Fruit fly (Drosophila melanogaster) whole organism, embryonic: ENCODE results near the gene Gr64b.

ENCODE experiments used
- Ada2b ChIP-seq: fragments of 200-800 bp; sonication (Bioruptor generic); IDR thresholded peaks from 2 replicates; pipeline ENCODE4 v1.3.6; 2022; ENCODE audit warnings: missing biosample characterization, missing genetic modification characterization
- Antp ChIP-seq: fragments of 200-800 bp; sonication (Bioruptor generic); optimal IDR thresholded peaks from 3 replicates; lab custom pipeline; 2016; ENCODE audit warnings: missing biosample characterization, missing genetic modification characterization
- CG1233 ChIP-seq: fragments of 200-800 bp; sonication (Bioruptor generic); optimal IDR thresholded peaks from 4 replicates; lab custom pipeline; 2018; ENCODE audit warnings: missing biosample characterization, mild to moderate bottlenecking, missing genetic modification characterization
- CG12659 ChIP-seq: fragments of 200-800 bp; sonication (Bioruptor generic); optimal IDR thresholded peaks from 3 replicates; lab custom pipeline; 2017; ENCODE audit warnings: mild to moderate bottlenecking, missing biosample characterization, missing genetic modification reagents, missing genetic modification characterization
- CG13287 ChIP-seq: fragments of 200-800 bp; sonication (Bioruptor generic); IDR thresholded peaks from 2 replicates; pipeline ENCODE4 v1.3.6; 2022; ENCODE audit warnings: missing biosample characterization, missing genetic modification characterization; ENCODE audit not compliant: partially characterized antibody
- CG15011 ChIP-seq: fragments of 200-800 bp; sonication (Bioruptor generic); optimal IDR thresholded peaks from 3 replicates; lab custom pipeline; 2018; ENCODE audit warnings: missing biosample characterization, mild to moderate bottlenecking, missing genetic modification characterization
- CG1603 ChIP-seq: fragments of 200-800 bp; sonication (Bioruptor generic); optimal IDR thresholded peaks from 2 replicates; lab custom pipeline; 2019; ENCODE audit warnings: missing biosample characterization, mild to moderate bottlenecking, missing genetic modification characterization, moderate library complexity
- CG18599 ChIP-seq: fragments of 200-800 bp; sonication (Bioruptor generic); optimal IDR thresholded peaks from 3 replicates; lab custom pipeline; 2017; ENCODE audit warnings: missing biosample characterization, missing genetic modification characterization, mild to moderate bottlenecking, moderate library complexity, missing genetic modification reagents
- CG2875 ChIP-seq: fragments of 200-800 bp; sonication (Bioruptor generic); optimal IDR thresholded peaks from 2 replicates; lab custom pipeline; 2017; ENCODE audit warnings: missing biosample characterization, mild to moderate bottlenecking, missing genetic modification characterization, missing genetic modification reagents
- CG30020 ChIP-seq: fragments of 200-800 bp; optimal IDR thresholded peaks from 2 replicates; lab custom pipeline; 2019; ENCODE audit warnings: missing biosample characterization, mild to moderate bottlenecking, missing genetic modification characterization, moderate library complexity
- CG31441 ChIP-seq: fragments of 200-800 bp; sonication (Bioruptor generic); IDR thresholded peaks from 2 replicates; pipeline ENCODE4 v1.3.6; 2022; ENCODE audit warnings: missing biosample characterization, missing genetic modification characterization
- CG33557 ChIP-seq: fragments of 200-800 bp; sonication (Bioruptor generic); optimal IDR thresholded peaks from 2 replicates; lab custom pipeline; 2019; ENCODE audit warnings: missing biosample characterization, mild to moderate bottlenecking, missing genetic modification characterization, moderate library complexity
- CG43689 ChIP-seq: fragments of 200-800 bp; sonication (Bioruptor generic); IDR thresholded peaks from 2 replicates; pipeline ENCODE4 v1.3.6; 2022; ENCODE audit warnings: missing biosample characterization, missing genetic modification characterization
- CG5245 ChIP-seq: fragments of 200-800 bp; sonication (Bioruptor generic); optimal IDR thresholded peaks from 3 replicates; lab custom pipeline; 2016; ENCODE audit warnings: missing biosample characterization, missing genetic modification characterization
- CG6175 ChIP-seq: fragments of 200-800 bp; sonication (Bioruptor generic); IDR thresholded peaks from 3 replicates; pipeline ENCODE4 v1.3.6; 2022; ENCODE audit warnings: missing biosample characterization, missing genetic modification characterization
- CG6272 ChIP-seq: fragments of 200-800 bp; sonication (Bioruptor generic); IDR thresholded peaks from 2 replicates; pipeline ENCODE4 v1.3.6; 2022; ENCODE audit warnings: missing biosample characterization, missing genetic modification characterization
- CG7372 ChIP-seq: fragments of 200-800 bp; sonication (Bioruptor generic); IDR thresholded peaks from 2 replicates; pipeline ENCODE4 v1.3.6; 2022; ENCODE audit warnings: missing biosample characterization, missing genetic modification characterization
- CG9215 ChIP-seq: fragments of 200-800 bp; sonication (Bioruptor generic); IDR thresholded peaks from 2 replicates; pipeline ENCODE4 v1.3.6; 2022; ENCODE audit warnings: missing biosample characterization, missing genetic modification characterization
- CoRest ChIP-seq: fragments of 200-800 bp; sonication (Bioruptor generic); optimal IDR thresholded peaks from 3 replicates; lab custom pipeline; 2018; ENCODE audit warnings: missing biosample characterization, mild to moderate bottlenecking, missing genetic modification characterization, moderate library complexity
- CrebB ChIP-seq: fragments of 200-800 bp; sonication (Bioruptor generic); optimal IDR thresholded peaks from 3 replicates; lab custom pipeline; 2018; ENCODE audit warnings: missing biosample characterization, mild to moderate bottlenecking, missing genetic modification characterization
- Dad ChIP-seq: fragments of 200-800 bp; sonication (Bioruptor generic); optimal IDR thresholded peaks from 3 replicates; lab custom pipeline; 2016; ENCODE audit warnings: missing biosample characterization, missing genetic modification characterization
- Dbx ChIP-seq: fragments of 200-800 bp; sonication (Bioruptor generic); IDR thresholded peaks from 3 replicates; pipeline ENCODE4 v1.3.6; 2022; ENCODE audit warnings: missing biosample characterization, missing genetic modification characterization
- Dref ChIP-seq: fragments of 200-800 bp; sonication (Bioruptor generic); IDR thresholded peaks from 2 replicates; pipeline ENCODE4 v1.3.6; 2022; ENCODE audit warnings: missing biosample characterization, missing genetic modification characterization
- E2f1 ChIP-seq: fragments of 200-800 bp; sonication (Bioruptor generic); IDR thresholded peaks from 2 replicates; pipeline ENCODE4 v1.3.6; 2022; ENCODE audit warnings: missing biosample characterization, missing genetic modification characterization
- Ets97D ChIP-seq: fragments of 200-800 bp; sonication (Bioruptor generic); optimal IDR thresholded peaks from 3 replicates; lab custom pipeline; 2016; ENCODE audit warnings: missing biosample characterization, missing genetic modification characterization
- Gug ChIP-seq: fragments of 200-800 bp; sonication (Bioruptor generic); IDR thresholded peaks from 4 replicates; pipeline ENCODE4 v1.3.6; 2022; ENCODE audit warnings: missing biosample characterization, missing genetic modification characterization
- Hey ChIP-seq: fragments of 200-800 bp; sonication (Bioruptor generic); optimal IDR thresholded peaks from 3 replicates; lab custom pipeline; 2018; ENCODE audit warnings: missing biosample characterization, mild to moderate bottlenecking, missing genetic modification characterization
- Hmr ChIP-seq: fragments of 200-800 bp; sonication (Bioruptor generic); optimal IDR thresholded peaks from 3 replicates; lab custom pipeline; 2017; ENCODE audit warnings: mild to moderate bottlenecking, missing biosample characterization, missing genetic modification reagents, missing genetic modification characterization
- Hr51 ChIP-seq, 2 experiments: fragments of 200-800 bp; sonication (Bioruptor generic); optimal IDR thresholded peaks; 2 replicates in 1 of 2; 3 replicates in 1 of 2; lab custom pipeline; 2016 to 2018; ENCODE audit warnings: missing biosample characterization in 2 of 2, missing genetic modification characterization in 2 of 2, mild to moderate bottlenecking in 1 of 2, moderate library complexity in 1 of 2
- Kr ChIP-seq: fragments of 200-800 bp; sonication (Bioruptor generic); optimal IDR thresholded peaks from 2 replicates; lab custom pipeline; 2017; ENCODE audit warnings: missing biosample characterization, mild to moderate bottlenecking, missing genetic modification characterization
- NFAT ChIP-seq: fragments of 200-800 bp; sonication (Bioruptor generic); IDR thresholded peaks from 2 replicates; pipeline ENCODE4 v1.3.6; 2022; ENCODE audit warnings: missing biosample characterization, missing genetic modification characterization
- Ssrp ChIP-seq: fragments of 200-800 bp; sonication (Bioruptor generic); optimal IDR thresholded peaks from 2 replicates; lab custom pipeline; 2018; ENCODE audit warnings: missing biosample characterization, mild to moderate bottlenecking, missing genetic modification characterization, moderate library complexity
- Xbp1 ChIP-seq: fragments of 200-800 bp; sonication (Bioruptor generic); optimal IDR thresholded peaks from 3 replicates; lab custom pipeline; 2016; ENCODE audit warnings: missing biosample characterization, mild to moderate bottlenecking, missing genetic modification characterization
- YL-1 ChIP-seq: fragments of 200-800 bp; sonication (Bioruptor generic); optimal IDR thresholded peaks from 3 replicates; lab custom pipeline; 2017; ENCODE audit warnings: missing biosample characterization, mild to moderate bottlenecking, missing genetic modification characterization
- ase ChIP-seq: fragments of 200-800 bp; sonication (Bioruptor generic); IDR thresholded peaks from 3 replicates; pipeline ENCODE4 v1.3.6; 2022; ENCODE audit warnings: missing biosample characterization, missing genetic modification characterization
- ato ChIP-seq: fragments of 200-800 bp; sonication (Bioruptor generic); IDR thresholded peaks from 2 replicates; pipeline ENCODE4 v1.3.6; 2022; ENCODE audit warnings: missing biosample characterization, missing genetic modification characterization; ENCODE audit not compliant: partially characterized antibody
- bowl ChIP-seq: fragments of 200-800 bp; sonication (Bioruptor generic); IDR thresholded peaks from 2 replicates; pipeline ENCODE4 v1.3.6; 2022; ENCODE audit warnings: missing biosample characterization, missing genetic modification characterization
- cg ChIP-seq: fragments of 200-800 bp; sonication (Bioruptor generic); optimal IDR thresholded peaks from 3 replicates; lab custom pipeline; 2019; ENCODE audit warnings: missing biosample characterization, mild to moderate bottlenecking, missing genetic modification characterization, moderate library complexity
- dmrt99B ChIP-seq: fragments of 200-800 bp; sonication (Bioruptor generic); optimal IDR thresholded peaks from 2 replicates; lab custom pipeline; 2018; ENCODE audit warnings: missing biosample characterization, mild to moderate bottlenecking, missing genetic modification characterization, moderate library complexity
- grau ChIP-seq: fragments of 200-800 bp; optimal IDR thresholded peaks from 3 replicates; lab custom pipeline; 2019; ENCODE audit warnings: missing biosample characterization, mild to moderate bottlenecking, missing genetic modification characterization, moderate library complexity
- inv ChIP-seq: fragments of 200-800 bp; sonication (Bioruptor generic); IDR thresholded peaks from 2 replicates; pipeline ENCODE4 v1.3.6; 2022; ENCODE audit warnings: missing biosample characterization, missing genetic modification characterization; ENCODE audit not compliant: partially characterized antibody
- jigr1 ChIP-seq: fragments of 200-800 bp; sonication (Bioruptor generic); IDR thresholded peaks from 3 replicates; pipeline ENCODE4 v1.3.6; 2022; ENCODE audit warnings: missing biosample characterization, missing genetic modification characterization
- lola ChIP-seq, 3 experiments: fragments of >200 bp in 2 of 3; fragments of 200-800 bp in 1 of 3; sonication (Bioruptor generic) in 1 of 3; optimal IDR thresholded peaks; 2 replicates each; lab custom pipeline; 2017 to 2019; ENCODE audit warnings: missing biosample characterization in 3 of 3, missing genetic modification characterization in 3 of 3, mild to moderate bottlenecking in 1 of 3, moderate library complexity in 1 of 3
- pfk ChIP-seq: fragments of 200-800 bp; sonication (Bioruptor generic); optimal IDR thresholded peaks from 2 replicates; lab custom pipeline; 2018; ENCODE audit warnings: missing biosample characterization, mild to moderate bottlenecking, missing genetic modification characterization, moderate library complexity
- prd ChIP-seq, 3 experiments: fragments of >200 bp in 2 of 3; fragments of 200-800 bp in 1 of 3; sonication (Bioruptor generic) in 1 of 3; optimal IDR thresholded peaks in 2 of 3; IDR thresholded peaks in 1 of 3; 2 replicates in 2 of 3; 3 replicates in 1 of 3; pipeline versions ENCODE4 v1.3.6 to Lab custom; 2017 to 2022; ENCODE audit warnings: missing biosample characterization in 1 of 3, missing genetic modification characterization in 1 of 3
- psq ChIP-seq: fragments of 200-800 bp; sonication (Bioruptor generic); optimal IDR thresholded peaks from 2 replicates; lab custom pipeline; 2017; ENCODE audit warnings: missing biosample characterization, missing genetic modification characterization
- slp2 ChIP-seq: fragments of 200-800 bp; sonication (Bioruptor generic); optimal IDR thresholded peaks from 2 replicates; lab custom pipeline; 2016; ENCODE audit warnings: missing biosample characterization, missing genetic modification characterization
- sna ChIP-seq: fragments of 200-800 bp; sonication (Bioruptor generic); IDR thresholded peaks from 2 replicates; pipeline ENCODE4 v1.3.6; 2022; ENCODE audit warnings: missing biosample characterization, missing genetic modification characterization; ENCODE audit not compliant: partially characterized antibody
- tin ChIP-seq: fragments of 200-800 bp; sonication (Bioruptor generic); optimal IDR thresholded peaks from 3 replicates; lab custom pipeline; 2016; ENCODE audit warnings: missing biosample characterization, missing genetic modification characterization
- zf30C ChIP-seq: fragments of 200-800 bp; sonication (Bioruptor generic); optimal IDR thresholded peaks from 3 replicates; lab custom pipeline; 2018; ENCODE audit warnings: missing biosample characterization, mild to moderate bottlenecking, missing genetic modification characterization

The Gr64b gene

dm6 chr3L:4007256-4007655, 21.1 kb upstream of the Gr64b start (continued):
- TF ChIP-seq YL-1 (GFP tag; lab: Kevin White, UChicago) = no peak
- no peak for TF ChIP-seq psq (GFP tag; lab: Kevin White, UChicago)
- no peak for TF ChIP-seq prd (optimal IDR thresholded peaks at IDR 0.05; lab: Kevin White, UChicago)
- peak; percentile 42; the same call in 1 of the 3 replicates for TF ChIP-seq prd (GFP tag; IDR thresholded peaks at IDR 0.05; lab: Robert Waterston, UW)
- TF ChIP-seq jigr1 = no peak
- peak; percentile 5 for TF ChIP-seq Xbp1 (GFP tag; lab: Kevin White, UChicago)
- TF ChIP-seq ato (GFP tag; lab: Robert Waterston, UW) = no peak
- peak; percentile 38 for TF ChIP-seq grau
- TF ChIP-seq Hey = no peak
- no peak for TF ChIP-seq cg
- TF ChIP-seq CG30020 (tag; lab: Kevin White, UChicago) = no peak
- TF ChIP-seq Dbx (GFP tag; lab: Robert Waterston, UW) = no peak
- TF ChIP-seq ase (GFP tag; lab: Robert Waterston, UW) = no peak
- no peak for TF ChIP-seq CG2875 (GFP tag; lab: Kevin White, UChicago)
- peak; percentile 41 for TF ChIP-seq dmrt99B (tag; lab: Kevin White, UChicago)
- no peak for TF ChIP-seq slp2 (GFP tag; lab: Kevin White, UChicago)
- TF ChIP-seq Hmr (GFP tag; lab: Kevin White, UChicago) = peak; percentile 40
- TF ChIP-seq CG6175 (GFP tag; lab: Robert Waterston, UW) = no peak
- TF ChIP-seq Kr (GFP tag; lab: Kevin White, UChicago) = no peak
- no peak for TF ChIP-seq CG13287 (GFP tag; lab: Robert Waterston, UW)
- no peak for TF ChIP-seq CrebB (tag; lab: Kevin White, UChicago)
- TF ChIP-seq CG6272 (GFP tag; lab: Robert Waterston, UW) = no peak
- no peak for TF ChIP-seq lola (GFP tag; optimal IDR thresholded peaks at IDR 0.05; lab: Kevin White, UChicago)
- TF ChIP-seq Ets97D (GFP tag; lab: Kevin White, UChicago) = no peak
- TF ChIP-seq sna (GFP tag; lab: Robert Waterston, UW) = no peak
- no peak for TF ChIP-seq CG43689 (GFP tag; lab: Robert Waterston, UW)
- no peak for TF ChIP-seq Dref (GFP tag; lab: Robert Waterston, UW)
- TF ChIP-seq tin = no peak
- no peak for TF ChIP-seq Ssrp
- TF ChIP-seq bowl = no peak
- TF ChIP-seq Hr51 (GFP tag; optimal IDR thresholded peaks at IDR 0.05; lab: Kevin White, UChicago) = no peak
- TF ChIP-seq E2f1 (GFP tag; lab: Robert Waterston, UW) = no peak
- no peak for TF ChIP-seq CG9215 (GFP tag; lab: Robert Waterston, UW)
- TF ChIP-seq CG15011 (GFP tag; lab: Kevin White, UChicago) = no peak
- TF ChIP-seq Gug = 0 out of 4 replicates have a peak, but pooled peaks have one; percentile 12
- no peak for TF ChIP-seq inv (GFP tag; lab: Robert Waterston, UW)
- peak; percentile 7 for TF ChIP-seq CoRest
- TF ChIP-seq CG5245 (GFP tag; lab: Kevin White, UChicago) = no peak
- no peak for TF ChIP-seq zf30C (GFP tag; lab: Kevin White, UChicago)
- no peak for TF ChIP-seq NFAT (GFP tag; lab: Robert Waterston, UW)
- TF ChIP-seq CG33557 (GFP tag; lab: Kevin White, UChicago) = no peak
- TF ChIP-seq CG7372 (GFP tag; lab: Robert Waterston, UW) = no peak
- no peak for TF ChIP-seq Dad (GFP tag; lab: Kevin White, UChicago)
- 0 out of 2 replicates have a peak, but pooled peaks have one; percentile 19 for TF ChIP-seq CG31441 (GFP tag; lab: Robert Waterston, UW)
- TF ChIP-seq Antp (GFP tag; lab: Kevin White, UChicago) = no peak
- TF ChIP-seq CG1603 (tag; lab: Kevin White, UChicago) = no peak
- peak; percentile 13; the same call in 1 of the 2 replicates for TF ChIP-seq Ada2b (GFP tag; lab: Robert Waterston, UW)
- TF ChIP-seq CG12659 (GFP tag; lab: Kevin White, UChicago) = peak; percentile 5
- no peak for TF ChIP-seq CG18599 (GFP tag; lab: Kevin White, UChicago)
- TF ChIP-seq CG1233 = no peak
- TF ChIP-seq pfk (GFP tag; lab: Kevin White, UChicago) = no peak
